Fruit fly (Drosophila melanogaster) whole organism, embryonic: Measurements from ENCODE around the gene CG13096.

Experiments
- Atf3 ChIP-seq: fragments of 200-800 bp; sonication (Bioruptor generic); optimal IDR thresholded peaks from 3 replicates; lab custom pipeline; 2016; ENCODE audit warnings: missing biosample characterization, missing genetic modification characterization
- Bgb ChIP-seq: fragments of 200-800 bp; sonication (Bioruptor generic); IDR thresholded peaks from 2 replicates; pipeline ENCODE4 v1.3.6; 2022; ENCODE audit warnings: missing biosample characterization, missing genetic modification characterization; ENCODE audit not compliant: partially characterized antibody
- C15 ChIP-seq: fragments of 200-800 bp; sonication (Bioruptor generic); IDR thresholded peaks from 3 replicates; pipeline ENCODE4 v1.3.6; 2022; ENCODE audit warnings: missing biosample characterization, missing genetic modification characterization
- CG11560 ChIP-seq: fragments of 200-800 bp; sonication (Bioruptor generic); IDR thresholded peaks from 3 replicates; pipeline ENCODE4 v1.3.6; 2022; ENCODE audit warnings: missing biosample characterization, missing genetic modification characterization
- CG11696 ChIP-seq: fragments of 200-800 bp; sonication (Bioruptor generic); IDR thresholded peaks from 2 replicates; pipeline ENCODE4 v1.3.6; 2022; ENCODE audit warnings: missing biosample characterization, missing genetic modification characterization
- CG12104 ChIP-seq: fragments of 200-800 bp; sonication (Bioruptor generic); optimal IDR thresholded peaks from 3 replicates; lab custom pipeline; 2016; ENCODE audit warnings: missing biosample characterization, missing genetic modification characterization
- CG12299 ChIP-seq: fragments of 200-800 bp; sonication (Bioruptor generic); optimal IDR thresholded peaks from 2 replicates; lab custom pipeline; 2018; ENCODE audit warnings: missing biosample characterization, mild to moderate bottlenecking, missing genetic modification characterization
- CG12391 ChIP-seq: fragments of 200-800 bp; sonication (Bioruptor generic); optimal IDR thresholded peaks from 3 replicates; lab custom pipeline; 2018; ENCODE audit warnings: missing biosample characterization, mild to moderate bottlenecking, missing genetic modification characterization, moderate library complexity
- CG12942 ChIP-seq: fragments of 200-800 bp; sonication (Bioruptor generic); optimal IDR thresholded peaks from 3 replicates; lab custom pipeline; 2016; ENCODE audit warnings: missing biosample characterization, missing genetic modification characterization
- CG16863 ChIP-seq: fragments of 200-800 bp; sonication (Bioruptor generic); optimal IDR thresholded peaks from 3 replicates; lab custom pipeline; 2016; ENCODE audit warnings: missing biosample characterization, missing genetic modification characterization
- CG17186 ChIP-seq: fragments of 200-800 bp; sonication (Bioruptor generic); optimal IDR thresholded peaks from 3 replicates; lab custom pipeline; 2017; ENCODE audit warnings: missing biosample characterization, missing genetic modification reagents, missing genetic modification characterization
- CG1832 ChIP-seq: fragments of 200-800 bp; sonication (Bioruptor generic); optimal IDR thresholded peaks from 2 replicates; lab custom pipeline; 2017; ENCODE audit warnings: missing biosample characterization, mild to moderate bottlenecking, missing genetic modification characterization, inconsistent platforms
- CG2116 ChIP-seq: fragments of 200-800 bp; sonication (Bioruptor generic); optimal IDR thresholded peaks from 3 replicates; lab custom pipeline; 2018; ENCODE audit warnings: missing biosample characterization, mild to moderate bottlenecking, missing genetic modification characterization
- CG33213 ChIP-seq: fragments of 200-800 bp; sonication (Bioruptor generic); optimal IDR thresholded peaks from 3 replicates; lab custom pipeline; 2016; ENCODE audit warnings: missing biosample characterization, missing genetic modification characterization
- CG34224 ChIP-seq: fragments of 200-800 bp; sonication (Bioruptor generic); IDR thresholded peaks from 3 replicates; pipeline ENCODE4 v1.3.6; 2022; ENCODE audit warnings: missing biosample characterization, missing genetic modification characterization; ENCODE audit not compliant: partially characterized antibody
- CG4328 ChIP-seq: fragments of 200-800 bp; sonication (Bioruptor generic); optimal IDR thresholded peaks from 3 replicates; lab custom pipeline; 2017; ENCODE audit warnings: missing biosample characterization, missing genetic modification reagents, missing genetic modification characterization
- CG5180 ChIP-seq: fragments of 200-800 bp; sonication (Bioruptor generic); optimal IDR thresholded peaks from 3 replicates; lab custom pipeline; 2017; ENCODE audit warnings: missing biosample characterization, missing genetic modification characterization, mild to moderate bottlenecking, moderate library complexity, missing genetic modification reagents
- CG7839 ChIP-seq: fragments of 200-800 bp; sonication (Bioruptor generic); optimal IDR thresholded peaks from 3 replicates; lab custom pipeline; 2018; ENCODE audit warnings: missing biosample characterization, mild to moderate bottlenecking, missing genetic modification characterization, moderate library complexity
- CG7987 ChIP-seq: fragments of 200-800 bp; sonication (Bioruptor generic); optimal IDR thresholded peaks from 2 replicates; lab custom pipeline; 2018; ENCODE audit warnings: missing biosample characterization, mild to moderate bottlenecking, missing genetic modification characterization, moderate library complexity
- CG8944 ChIP-seq: fragments of 200-800 bp; sonication (Bioruptor generic); optimal IDR thresholded peaks from 3 replicates; lab custom pipeline; 2016; ENCODE audit warnings: missing biosample characterization, missing genetic modification characterization
- Dek ChIP-seq: fragments of 200-800 bp; sonication (Bioruptor generic); optimal IDR thresholded peaks from 3 replicates; lab custom pipeline; 2019; ENCODE audit warnings: missing biosample characterization, mild to moderate bottlenecking, missing genetic modification characterization, moderate library complexity
- Hand ChIP-seq: fragments of 200-800 bp; sonication (Bioruptor generic); optimal IDR thresholded peaks from 2 replicates; lab custom pipeline; 2017; ENCODE audit warnings: mild to moderate bottlenecking, missing biosample characterization, missing genetic modification reagents, missing genetic modification characterization
- HmgD ChIP-seq: fragments of 200-800 bp; sonication (Bioruptor generic); optimal IDR thresholded peaks from 3 replicates; lab custom pipeline; 2016; ENCODE audit warnings: missing biosample characterization, missing genetic modification characterization
- MTF-1 ChIP-seq: fragments of 200-800 bp; sonication (Bioruptor generic); optimal IDR thresholded peaks from 2 replicates; lab custom pipeline; 2018; ENCODE audit warnings: missing biosample characterization, mild to moderate bottlenecking, missing genetic modification characterization, borderline replicate concordance
- Nf-YC ChIP-seq: fragments of 200-800 bp; optimal IDR thresholded peaks from 3 replicates; lab custom pipeline; 2019; ENCODE audit warnings: missing biosample characterization, mild to moderate bottlenecking, missing genetic modification characterization, moderate library complexity
- Scr ChIP-seq: fragments of 200-800 bp; sonication (Bioruptor generic); IDR thresholded peaks from 2 replicates; pipeline ENCODE4 v1.3.6; 2022; ENCODE audit warnings: missing biosample characterization, missing genetic modification characterization; ENCODE audit not compliant: partially characterized antibody
- Sin3A ChIP-seq: fragments of >200 bp; optimal IDR thresholded peaks from 2 replicates; lab custom pipeline; 2018
- Sry-β ChIP-seq: fragments of 200-800 bp; sonication (Bioruptor generic); optimal IDR thresholded peaks from 2 replicates; lab custom pipeline; 2018; ENCODE audit warnings: missing biosample characterization, mild to moderate bottlenecking, missing genetic modification characterization, moderate library complexity
- Taf1 ChIP-seq: fragments of 200-800 bp; sonication (Bioruptor generic); IDR thresholded peaks from 2 replicates; pipeline ENCODE4 v1.3.6; 2022; ENCODE audit warnings: missing biosample characterization, missing genetic modification characterization
- bowl ChIP-seq: fragments of 200-800 bp; sonication (Bioruptor generic); IDR thresholded peaks from 2 replicates; pipeline ENCODE4 v1.3.6; 2022; ENCODE audit warnings: missing biosample characterization, missing genetic modification characterization
- btn ChIP-seq: fragments of 200-800 bp; sonication (Bioruptor generic); optimal IDR thresholded peaks from 2 replicates; lab custom pipeline; 2016; ENCODE audit warnings: missing biosample characterization, missing genetic modification characterization
- cas ChIP-seq: fragments of 200-800 bp; sonication (Bioruptor generic); IDR thresholded peaks from 2 replicates; pipeline ENCODE4 v1.3.6; 2022; ENCODE audit warnings: missing biosample characterization, missing genetic modification characterization
- cato ChIP-seq: fragments of 200-800 bp; sonication (Bioruptor generic); optimal IDR thresholded peaks from 2 replicates; lab custom pipeline; 2016; ENCODE audit warnings: missing biosample characterization, missing genetic modification characterization, borderline replicate concordance
- chinmo ChIP-seq: fragments of 200-800 bp; sonication (Bioruptor generic); IDR thresholded peaks from 4 replicates; pipeline ENCODE4 v1.3.6; 2022; ENCODE audit warnings: missing biosample characterization, missing genetic modification characterization; ENCODE audit not compliant: partially characterized antibody
- chn ChIP-seq: fragments of 200-800 bp; sonication (Bioruptor generic); optimal IDR thresholded peaks from 2 replicates; lab custom pipeline; 2016; ENCODE audit warnings: missing biosample characterization, missing genetic modification characterization
- dmrt99B ChIP-seq: fragments of 200-800 bp; sonication (Bioruptor generic); optimal IDR thresholded peaks from 2 replicates; lab custom pipeline; 2018; ENCODE audit warnings: missing biosample characterization, mild to moderate bottlenecking, missing genetic modification characterization, moderate library complexity
- fd64A ChIP-seq: fragments of 200-800 bp; sonication (Bioruptor generic); optimal IDR thresholded peaks from 3 replicates; lab custom pipeline; 2018; ENCODE audit warnings: missing biosample characterization, mild to moderate bottlenecking, missing genetic modification characterization
- ftz-f1 ChIP-seq: fragments of 200-800 bp; sonication (Bioruptor generic); optimal IDR thresholded peaks from 2 replicates; lab custom pipeline; 2016; ENCODE audit warnings: missing biosample characterization, missing genetic modification characterization
- ken ChIP-seq: fragments of 200-800 bp; sonication (Bioruptor generic); IDR thresholded peaks from 3 replicates; pipeline ENCODE4 v1.3.6; 2022; ENCODE audit warnings: missing biosample characterization, missing genetic modification characterization
- mam ChIP-seq: fragments of 200-800 bp; sonication (Bioruptor generic); optimal IDR thresholded peaks from 3 replicates; lab custom pipeline; 2016; ENCODE audit warnings: missing biosample characterization, missing genetic modification characterization
- nmo ChIP-seq: fragments of 200-800 bp; sonication (Bioruptor generic); optimal IDR thresholded peaks from 2 replicates; lab custom pipeline; 2018; ENCODE audit warnings: missing biosample characterization, mild to moderate bottlenecking, missing genetic modification characterization, moderate library complexity
- pita ChIP-seq: fragments of 200-800 bp; sonication (Bioruptor generic); optimal IDR thresholded peaks from 2 replicates; lab custom pipeline; 2017; ENCODE audit warnings: missing biosample characterization, mild to moderate bottlenecking, missing genetic modification characterization
- psq ChIP-seq: fragments of 200-800 bp; sonication (Bioruptor generic); optimal IDR thresholded peaks from 2 replicates; lab custom pipeline; 2017; ENCODE audit warnings: missing biosample characterization, missing genetic modification characterization
- ranshi ChIP-seq: fragments of 200-800 bp; sonication (Bioruptor generic); IDR thresholded peaks from 2 replicates; pipeline ENCODE4 v1.3.6; 2022; ENCODE audit warnings: missing biosample characterization, missing genetic modification characterization
- sc ChIP-seq, 3 experiments: fragments of >200 bp in 2 of 3; fragments of 200-800 bp in 1 of 3; sonication (Bioruptor generic) in 1 of 3; optimal IDR thresholded peaks; 2 replicates in 2 of 3; 3 replicates in 1 of 3; lab custom pipeline; 2017; ENCODE audit warnings: mild to moderate bottlenecking in 1 of 3, missing biosample characterization in 1 of 3, missing genetic modification characterization in 1 of 3, missing genetic modification reagents in 1 of 3
- sens ChIP-seq: fragments of 200-800 bp; sonication (Bioruptor generic); peaks from one replicate; lab custom pipeline; 2016; ENCODE audit warnings: missing biosample characterization, missing genetic modification characterization
- shn ChIP-seq: fragments of 200-800 bp; sonication (Bioruptor generic); optimal IDR thresholded peaks from 3 replicates; lab custom pipeline; 2016; ENCODE audit warnings: missing biosample characterization, missing genetic modification characterization
- sisA ChIP-seq: fragments of 200-800 bp; sonication (Bioruptor generic); IDR thresholded peaks from 2 replicates; pipeline ENCODE4 v1.3.6; 2022; ENCODE audit warnings: missing biosample characterization, missing genetic modification characterization
- tin ChIP-seq: fragments of 200-800 bp; sonication (Bioruptor generic); optimal IDR thresholded peaks from 3 replicates; lab custom pipeline; 2016; ENCODE audit warnings: missing biosample characterization, missing genetic modification characterization
- unc-4 ChIP-seq: fragments of 200-800 bp; sonication (Bioruptor generic); IDR thresholded peaks from 2 replicates; pipeline ENCODE4 v1.3.6; 2022; ENCODE audit warnings: missing biosample characterization, missing genetic modification characterization; ENCODE audit not compliant: partially characterized antibody
- zen2 ChIP-seq: fragments of 200-800 bp; sonication (Bioruptor generic); IDR thresholded peaks from 3 replicates; pipeline ENCODE4 v1.3.6; 2022; ENCODE audit warnings: missing biosample characterization, missing genetic modification characterization; ENCODE audit not compliant: partially characterized antibody

CG13096 gene

dm6 chr2L:8473448-8473847 lies 38.2 kb downstream of the CG13096 start (continued):
- TF ChIP-seq MTF-1 = no peak
- no peak for TF ChIP-seq shn (GFP tag; lab: Kevin White, UChicago)
- no peak for TF ChIP-seq sisA (GFP tag; lab: Robert Waterston, UW)
- no peak for TF ChIP-seq Dek
- no peak for TF ChIP-seq Scr (GFP tag; lab: Robert Waterston, UW)
- no peak for TF ChIP-seq CG12299 (tag; lab: Kevin White, UChicago)
- peak; percentile 29 for TF ChIP-seq btn
- TF ChIP-seq cas (GFP tag; lab: Robert Waterston, UW) = no peak
- no peak for TF ChIP-seq chn (GFP tag; lab: Kevin White, UChicago)
- peak; percentile 62 for TF ChIP-seq nmo
- TF ChIP-seq zen2 (GFP tag; lab: Robert Waterston, UW) = no peak
- peak; percentile 30; the same call in 1 of the 2 replicates for TF ChIP-seq ranshi
- no peak for TF ChIP-seq pita (GFP tag; lab: Kevin White, UChicago)
- peak; percentile 8 for TF ChIP-seq CG12104
- TF ChIP-seq CG7987 (GFP tag; lab: Kevin White, UChicago) = no peak
- TF ChIP-seq psq (GFP tag; lab: Kevin White, UChicago) = no peak
- no peak for TF ChIP-seq unc-4 (GFP tag; lab: Robert Waterston, UW)
- no peak for TF ChIP-seq Sry-β (GFP tag; lab: Kevin White, UChicago)
- TF ChIP-seq ftz-f1 (GFP tag; lab: Kevin White, UChicago) = no peak
- TF ChIP-seq CG33213 (GFP tag; lab: Kevin White, UChicago) = peak; percentile 13
- no peak for TF ChIP-seq CG8944 (GFP tag; lab: Kevin White, UChicago)
- TF ChIP-seq sens = peak; percentile 80
- no peak for TF ChIP-seq CG1832 (GFP tag; lab: Kevin White, UChicago)
- TF ChIP-seq chinmo (GFP tag; lab: Robert Waterston, UW) = no peak
- no peak for TF ChIP-seq cato (GFP tag; lab: Kevin White, UChicago)
- TF ChIP-seq Bgb (GFP tag; lab: Robert Waterston, UW) = no peak
- no peak for TF ChIP-seq mam (GFP tag; lab: Kevin White, UChicago)
- peak; percentile 55 for TF ChIP-seq CG11696
- no peak for TF ChIP-seq C15
- TF ChIP-seq Taf1 (GFP tag; lab: Robert Waterston, UW) = no peak
- TF ChIP-seq CG5180 (GFP tag; lab: Kevin White, UChicago) = peak; percentile 32
- peak; percentile 25 for TF ChIP-seq Atf3
- peak; percentile 64 for TF ChIP-seq dmrt99B (tag; lab: Kevin White, UChicago)
- TF ChIP-seq Nf-YC (tag; lab: Kevin White, UChicago) = no peak
- peak; percentile 78; the same call in 2 of the 3 replicates for TF ChIP-seq ken
- TF ChIP-seq Sin3A (lab: Kevin White, UChicago) = no peak
- TF ChIP-seq Hand (GFP tag; lab: Kevin White, UChicago) = no peak
- no peak for TF ChIP-seq CG17186 (GFP tag; lab: Kevin White, UChicago)
- no peak for TF ChIP-seq CG2116 (GFP tag; lab: Kevin White, UChicago)
- no peak for TF ChIP-seq CG4328 (GFP tag; lab: Kevin White, UChicago)
- TF ChIP-seq CG16863 (GFP tag; lab: Kevin White, UChicago) = no peak
- TF ChIP-seq CG12391 (tag; lab: Kevin White, UChicago) = peak; percentile 45
- peak; percentile 65 for TF ChIP-seq CG7839
- peak; percentile 23 for TF ChIP-seq tin
- TF ChIP-seq HmgD (GFP tag; lab: Kevin White, UChicago) = no peak
- peak; percentile 5 for TF ChIP-seq CG12942
- no peak for TF ChIP-seq CG34224
- TF ChIP-seq bowl (GFP tag; lab: Robert Waterston, UW) = no peak
- TF ChIP-seq CG11560 (tag; lab: Robert Waterston, UW) = peak; percentile 47; the same call in 1 of the 3 replicates
- TF ChIP-seq fd64A (GFP tag; lab: Kevin White, UChicago) = no peak
- TF ChIP-seq sc (optimal IDR thresholded peaks at IDR 0.05; lab: Kevin White, UChicago) = no peak
- no peak for TF ChIP-seq sc (GFP tag; optimal IDR thresholded peaks at IDR 0.05; lab: Kevin White, UChicago)
